Fruit fly (Drosophila melanogaster) whole organism, embryonic: ENCODE data around the gene Apoltp.

Experiments used
- Abd-B ChIP-seq: fragments of 200-800 bp; sonication (Bioruptor generic); optimal IDR thresholded peaks from 2 replicates; lab custom pipeline; 2018; ENCODE audit warnings: missing biosample characterization, mild to moderate bottlenecking, missing genetic modification characterization, moderate library complexity
- CG10366 ChIP-seq: fragments of 200-800 bp; sonication (Bioruptor generic); IDR thresholded peaks from 2 replicates; pipeline ENCODE4 v1.3.6; 2022; ENCODE audit warnings: missing biosample characterization, missing genetic modification characterization
- CG11093 ChIP-seq: fragments of 200-800 bp; sonication (Bioruptor generic); IDR thresholded peaks from 3 replicates; pipeline ENCODE4 v1.3.6; 2022; ENCODE audit warnings: missing biosample characterization, missing genetic modification characterization
- CG11560 ChIP-seq: fragments of 200-800 bp; sonication (Bioruptor generic); IDR thresholded peaks from 3 replicates; pipeline ENCODE4 v1.3.6; 2022; ENCODE audit warnings: missing biosample characterization, missing genetic modification characterization
- CG11723 ChIP-seq: fragments of 200-800 bp; sonication (Bioruptor generic); optimal IDR thresholded peaks from 2 replicates; lab custom pipeline; 2017; ENCODE audit warnings: missing biosample characterization, mild to moderate bottlenecking, missing genetic modification characterization
- CG12391 ChIP-seq: fragments of 200-800 bp; sonication (Bioruptor generic); optimal IDR thresholded peaks from 3 replicates; lab custom pipeline; 2018; ENCODE audit warnings: missing biosample characterization, mild to moderate bottlenecking, missing genetic modification characterization, moderate library complexity
- CG13894 ChIP-seq: fragments of 200-800 bp; sonication (Bioruptor generic); optimal IDR thresholded peaks from 3 replicates; lab custom pipeline; 2018; ENCODE audit warnings: missing biosample characterization, mild to moderate bottlenecking, missing genetic modification characterization, moderate library complexity
- CG17361 ChIP-seq: fragments of 200-800 bp; sonication (Bioruptor generic); IDR thresholded peaks from 3 replicates; pipeline ENCODE4 v1.3.6; 2022; ENCODE audit warnings: missing biosample characterization, missing genetic modification characterization
- CG1792 ChIP-seq: fragments of 200-800 bp; sonication (Bioruptor generic); optimal IDR thresholded peaks from 2 replicates; lab custom pipeline; 2016; ENCODE audit warnings: missing biosample characterization, missing genetic modification characterization
- CG2199 ChIP-seq: fragments of 200-800 bp; sonication (Bioruptor generic); IDR thresholded peaks from 3 replicates; pipeline ENCODE4 v1.3.6; 2022; ENCODE audit warnings: missing biosample characterization, missing genetic modification characterization
- CG2678 ChIP-seq: fragments of 200-800 bp; sonication (Bioruptor generic); optimal IDR thresholded peaks from 3 replicates; lab custom pipeline; 2019; ENCODE audit warnings: missing biosample characterization, mild to moderate bottlenecking, missing genetic modification characterization, moderate library complexity
- CG4404 ChIP-seq: fragments of 200-800 bp; sonication (Bioruptor generic); IDR thresholded peaks from 2 replicates; pipeline ENCODE4 v1.3.6; 2022; ENCODE audit warnings: missing biosample characterization, missing genetic modification characterization
- CG6272 ChIP-seq: fragments of 200-800 bp; sonication (Bioruptor generic); IDR thresholded peaks from 2 replicates; pipeline ENCODE4 v1.3.6; 2022; ENCODE audit warnings: missing biosample characterization, missing genetic modification characterization
- CG6791 ChIP-seq: fragments of 200-800 bp; sonication (Bioruptor generic); IDR thresholded peaks from 3 replicates; pipeline ENCODE4 v1.3.6; 2022; ENCODE audit warnings: missing biosample characterization, missing genetic modification characterization; ENCODE audit not compliant: partially characterized antibody
- CG6813 ChIP-seq: fragments of 200-800 bp; sonication (Bioruptor generic); optimal IDR thresholded peaks from 2 replicates; lab custom pipeline; 2017; ENCODE audit warnings: missing biosample characterization, missing genetic modification characterization, mild to moderate bottlenecking, moderate library complexity, missing genetic modification reagents
- CG7271 ChIP-seq: fragments of 200-800 bp; sonication (Bioruptor generic); optimal IDR thresholded peaks from 2 replicates; lab custom pipeline; 2018; ENCODE audit warnings: missing biosample characterization, mild to moderate bottlenecking, missing genetic modification characterization, moderate library complexity
- CG7357 ChIP-seq: fragments of 200-800 bp; sonication (Bioruptor generic); IDR thresholded peaks from 3 replicates; pipeline ENCODE4 v1.3.6; 2022; ENCODE audit warnings: missing biosample characterization, missing genetic modification characterization
- CG8765 ChIP-seq: fragments of 200-800 bp; sonication (Bioruptor generic); IDR thresholded peaks from 2 replicates; pipeline ENCODE4 v1.3.6; 2022; ENCODE audit warnings: missing biosample characterization, missing genetic modification characterization
- CoRest ChIP-seq: fragments of 200-800 bp; sonication (Bioruptor generic); optimal IDR thresholded peaks from 3 replicates; lab custom pipeline; 2018; ENCODE audit warnings: missing biosample characterization, mild to moderate bottlenecking, missing genetic modification characterization, moderate library complexity
- Deaf1 ChIP-seq: fragments of 200-800 bp; optimal IDR thresholded peaks from 3 replicates; lab custom pipeline; 2019; ENCODE audit warnings: missing biosample characterization, mild to moderate bottlenecking, missing genetic modification characterization, moderate library complexity
- E2f2 ChIP-seq: fragments of 200-800 bp; sonication (Bioruptor generic); IDR thresholded peaks from 2 replicates; pipeline ENCODE4 v1.3.6; 2022; ENCODE audit warnings: missing biosample characterization, missing genetic modification characterization
- Eip74EF ChIP-seq, 2 experiments: fragments of 200-800 bp in 1 of 2; fragments of >200 bp in 1 of 2; sonication (Bioruptor generic) in 1 of 2; optimal IDR thresholded peaks; 2 replicates each; lab custom pipeline; 2017 to 2019; ENCODE audit warnings: missing biosample characterization in 2 of 2, missing genetic modification characterization in 2 of 2, mild to moderate bottlenecking in 1 of 2, moderate library complexity in 1 of 2
- Gug ChIP-seq: fragments of 200-800 bp; sonication (Bioruptor generic); IDR thresholded peaks from 4 replicates; pipeline ENCODE4 v1.3.6; 2022; ENCODE audit warnings: missing biosample characterization, missing genetic modification characterization
- H2.0 ChIP-seq: fragments of 200-800 bp; sonication (Bioruptor generic); IDR thresholded peaks from 2 replicates; pipeline ENCODE4 v1.3.6; 2022; ENCODE audit warnings: missing biosample characterization, missing genetic modification characterization
- HLH3B ChIP-seq: fragments of 200-800 bp; sonication (Bioruptor generic); IDR thresholded peaks from 2 replicates; pipeline ENCODE4 v1.3.6; 2022; ENCODE audit warnings: missing biosample characterization, missing genetic modification characterization
- Hey ChIP-seq: fragments of 200-800 bp; sonication (Bioruptor generic); optimal IDR thresholded peaks from 3 replicates; lab custom pipeline; 2018; ENCODE audit warnings: missing biosample characterization, mild to moderate bottlenecking, missing genetic modification characterization
- Med ChIP-seq: fragments of 200-800 bp; sonication (Bioruptor generic); peaks from one replicate; lab custom pipeline; 2016; ENCODE audit warnings: missing biosample characterization, missing genetic modification characterization, mild to moderate bottlenecking, inconsistent platforms, moderate library complexity
- Usf ChIP-seq: fragments of 200-800 bp; sonication (Bioruptor generic); optimal IDR thresholded peaks from 2 replicates; lab custom pipeline; 2017; ENCODE audit warnings: missing genotype, missing biosample characterization, missing genetic modification characterization
- ara ChIP-seq: fragments of 200-800 bp; sonication (Bioruptor generic); IDR thresholded peaks from 2 replicates; pipeline ENCODE4 v1.3.6; 2022; ENCODE audit warnings: missing biosample characterization, missing genetic modification characterization
- ci ChIP-seq: fragments of 200-800 bp; sonication (Bioruptor generic); IDR thresholded peaks from 3 replicates; pipeline ENCODE4 v1.3.6; 2022; ENCODE audit warnings: missing biosample characterization, missing genetic modification characterization
- danr ChIP-seq: fragments of 200-800 bp; sonication (Bioruptor generic); IDR thresholded peaks from 2 replicates; pipeline ENCODE4 v1.3.6; 2022; ENCODE audit warnings: missing biosample characterization, missing genetic modification characterization
- disco-r ChIP-seq: fragments of 200-800 bp; sonication (Bioruptor generic); optimal IDR thresholded peaks from 2 replicates; lab custom pipeline; 2016; ENCODE audit warnings: missing biosample characterization, missing genetic modification characterization
- dmrt99B ChIP-seq: fragments of 200-800 bp; sonication (Bioruptor generic); optimal IDR thresholded peaks from 2 replicates; lab custom pipeline; 2018; ENCODE audit warnings: missing biosample characterization, mild to moderate bottlenecking, missing genetic modification characterization, moderate library complexity
- dysf ChIP-seq: fragments of 200-800 bp; sonication (Bioruptor generic); IDR thresholded peaks from 3 replicates; pipeline ENCODE4 v1.3.6; 2022; ENCODE audit warnings: missing biosample characterization, missing genetic modification characterization
- ewg ChIP-seq: fragments of 200-800 bp; sonication (Bioruptor generic); optimal IDR thresholded peaks from 3 replicates; lab custom pipeline; 2017; ENCODE audit warnings: mild to moderate bottlenecking, missing biosample characterization, missing genetic modification reagents, missing genetic modification characterization
- fd102C ChIP-seq: fragments of 200-800 bp; sonication (Bioruptor generic); optimal IDR thresholded peaks from 2 replicates; lab custom pipeline; 2018; ENCODE audit warnings: missing biosample characterization, mild to moderate bottlenecking, missing genetic modification characterization, moderate library complexity
- grau ChIP-seq: fragments of 200-800 bp; optimal IDR thresholded peaks from 3 replicates; lab custom pipeline; 2019; ENCODE audit warnings: missing biosample characterization, mild to moderate bottlenecking, missing genetic modification characterization, moderate library complexity
- kay ChIP-seq: fragments of 200-800 bp; sonication (Bioruptor generic); optimal IDR thresholded peaks from 2 replicates; lab custom pipeline; 2016; ENCODE audit warnings: missing biosample characterization, missing genetic modification characterization
- knrl ChIP-seq: fragments of 200-800 bp; sonication (Bioruptor generic); IDR thresholded peaks from 3 replicates; pipeline ENCODE4 v1.3.6; 2022; ENCODE audit warnings: missing biosample characterization, missing genetic modification characterization; ENCODE audit not compliant: partially characterized antibody
- lov ChIP-seq, 2 experiments: fragments of 200-800 bp in 1 of 2; fragments of >200 bp in 1 of 2; sonication (Bioruptor generic) in 1 of 2; IDR thresholded peaks in 1 of 2; optimal IDR thresholded peaks in 1 of 2; 2 replicates in 1 of 2; 3 replicates in 1 of 2; pipeline versions ENCODE4 v1.3.6 to Lab custom; 2017 to 2022; ENCODE audit warnings: missing biosample characterization in 1 of 2, missing genetic modification characterization in 1 of 2
- maf-S ChIP-seq: fragments of 200-800 bp; sonication (Bioruptor generic); optimal IDR thresholded peaks from 2 replicates; lab custom pipeline; 2016; ENCODE audit warnings: missing biosample characterization, missing genetic modification characterization
- odd ChIP-seq: fragments of 200-800 bp; sonication (Bioruptor generic); optimal IDR thresholded peaks from 2 replicates; lab custom pipeline; 2017; ENCODE audit warnings: missing biosample characterization, mild to moderate bottlenecking, missing genetic modification characterization
- peb ChIP-seq: fragments of 200-800 bp; sonication (Bioruptor generic); IDR thresholded peaks from 2 replicates; pipeline ENCODE4 v1.3.6; 2022; ENCODE audit warnings: missing biosample characterization, missing genetic modification characterization
- ro ChIP-seq: fragments of 200-800 bp; sonication (Bioruptor generic); IDR thresholded peaks from 2 replicates; pipeline ENCODE4 v1.3.6; 2022; ENCODE audit warnings: missing biosample characterization, missing genetic modification characterization
- so ChIP-seq: fragments of 200-800 bp; sonication (Bioruptor generic); IDR thresholded peaks from 3 replicates; pipeline ENCODE4 v1.3.6; 2022; ENCODE audit warnings: missing biosample characterization, missing genetic modification characterization
- stc ChIP-seq: fragments of 200-800 bp; sonication (Bioruptor generic); IDR thresholded peaks from 2 replicates; pipeline ENCODE4 v1.3.6; 2022; ENCODE audit warnings: missing biosample characterization, missing genetic modification characterization
- sug ChIP-seq: fragments of 200-800 bp; optimal IDR thresholded peaks from 2 replicates; lab custom pipeline; 2019; ENCODE audit warnings: missing biosample characterization, mild to moderate bottlenecking, missing genetic modification characterization, moderate library complexity
- tap ChIP-seq: fragments of 200-800 bp; optimal IDR thresholded peaks from 3 replicates; lab custom pipeline; 2019; ENCODE audit warnings: missing biosample characterization, mild to moderate bottlenecking, missing genetic modification characterization, moderate library complexity
- tin ChIP-seq: fragments of 200-800 bp; sonication (Bioruptor generic); optimal IDR thresholded peaks from 3 replicates; lab custom pipeline; 2016; ENCODE audit warnings: missing biosample characterization, missing genetic modification characterization
- trem ChIP-seq: fragments of 200-800 bp; optimal IDR thresholded peaks from 3 replicates; lab custom pipeline; 2019; ENCODE audit warnings: missing biosample characterization, mild to moderate bottlenecking, missing genetic modification characterization, moderate library complexity

The Apoltp gene

DNA sequence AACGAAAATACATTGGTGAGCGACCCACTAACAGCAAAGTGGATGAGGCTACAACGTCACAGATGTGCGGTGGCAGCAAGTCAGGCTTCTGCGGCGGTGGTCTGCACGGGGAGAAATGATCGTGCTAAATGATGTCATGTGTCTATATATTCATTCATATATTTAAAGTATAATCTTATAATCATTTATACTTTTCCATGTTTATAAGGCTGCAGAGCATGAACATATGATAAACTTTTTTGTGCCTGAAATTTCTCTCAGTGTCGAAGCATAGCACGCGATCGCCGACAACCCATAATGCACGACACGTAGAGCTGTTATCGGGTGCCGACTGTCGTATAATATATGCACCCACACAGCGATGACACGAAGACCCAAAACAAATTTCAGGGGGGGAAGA is 35.6 kb upstream of the Apoltp start (continued):
- TF ChIP-seq CG7271 (tag; lab: Kevin White, UChicago) (peak; percentile 5), CG11723 (GFP tag; lab: Kevin White, UChicago) (peak; percentile 21), CG8765 (GFP tag; lab: Robert Waterston, UW) (peak; percentile 79; the same call in 1 of the 2 replicates), ara (peak; percentile 95), CG6272 (GFP tag; lab: Robert Waterston, UW) (peak; percentile 52; the same call in 1 of the 2 replicates), CG10366 (peak; percentile 68), so (peak; percentile 61; the same call in 1 of the 3 replicates), Abd-B (GFP tag; lab: Kevin White, UChicago) (peak; percentile 61), CG11560 (tag; lab: Robert Waterston, UW) (no peak), Hey (tag; lab: Kevin White, UChicago) (no peak), Eip74EF (GFP tag; optimal IDR thresholded peaks at IDR 0.05; lab: Kevin White, UChicago) (peak in 1 of 2 experiments; percentile 5), lov (optimal IDR thresholded peaks at IDR 0.05; lab: Kevin White, UChicago) (no peak), lov (GFP tag; IDR thresholded peaks at IDR 0.05; lab: Robert Waterston, UW) (peak; percentile 93; the same call in 2 of the 3 replicates), ci (GFP tag; lab: Robert Waterston, UW) (peak; percentile 90), peb (GFP tag; lab: Robert Waterston, UW) (peak; percentile 72; the same call in 1 of the 2 replicates), danr (0 out of 2 replicates have a peak, but pooled peaks have one; percentile 19), trem (peak; percentile 69), CG2678 (tag; lab: Kevin White, UChicago) (no peak), CG17361 (GFP tag; lab: Robert Waterston, UW) (peak; percentile 63; the same call in 2 of the 3 replicates), dmrt99B (tag; lab: Kevin White, UChicago) (peak; percentile 66), Usf (GFP tag; lab: Kevin White, UChicago) (peak; percentile 44), CG6791 (GFP tag; lab: Robert Waterston, UW) (no peak), tin (peak; percentile 60), sug (tag; lab: Kevin White, UChicago) (no peak), CoRest (tag; lab: Kevin White, UChicago) (peak; percentile 63), grau (tag; lab: Kevin White, UChicago) (peak; percentile 76), disco-r (GFP tag; lab: Kevin White, UChicago) (no peak), fd102C (GFP tag; lab: Kevin White, UChicago) (peak; percentile 75), CG11093 (GFP tag; lab: Robert Waterston, UW) (peak; percentile 71), Med (peak; percentile 67), Gug (peak; percentile 63; the same call in 3 of the 4 replicates), CG13894 (tag; lab: Kevin White, UChicago) (no peak), maf-S (no peak), E2f2 (peak; percentile 49; the same call in 1 of the 2 replicates), CG6813 (GFP tag; lab: Kevin White, UChicago) (peak; percentile 37), kay (GFP tag; lab: Kevin White, UChicago) (no peak), stc (GFP tag; lab: Robert Waterston, UW) (peak; percentile 67), knrl (GFP tag; lab: Robert Waterston, UW) (no peak), H2.0 (peak; percentile 75), ro (GFP tag; lab: Robert Waterston, UW) (peak; percentile 38; the same call in 1 of the 2 replicates), HLH3B (GFP tag; lab: Robert Waterston, UW) (peak; percentile 75), odd (GFP tag; lab: Kevin White, UChicago) (peak; percentile 32), CG1792 (GFP tag; lab: Kevin White, UChicago) (no peak), Deaf1 (tag; lab: Kevin White, UChicago) (peak; percentile 53), tap (tag; lab: Kevin White, UChicago) (peak; percentile 41), CG12391 (tag; lab: Kevin White, UChicago) (peak; percentile 71), CG7357 (peak; percentile 52; the same call in 1 of the 3 replicates), CG4404 (GFP tag; lab: Robert Waterston, UW) (peak; percentile 91), dysf (GFP tag; lab: Robert Waterston, UW) (peak; percentile 67), CG2199 (peak; percentile 79; the same call in 1 of the 3 replicates), ewg (GFP tag; lab: Kevin White, UChicago) (peak; percentile 17)
